Worm (Caenorhabditis elegans) whole organism, young adult: Measurements from ENCODE around the gene C03E10.3.

Source experiments
- D2030.7 ChIP-seq: fragments of 200-800 bp; sonication (Bioruptor generic); IDR thresholded peaks from 2 replicates; pipeline ENCODE4 v1.3.6; 2022; ENCODE audit warnings: missing genetic modification reagents, missing genetic modification characterization, missing compliant biosample characterization
- F10E7.11 ChIP-seq: sonication (generic microtip); optimal IDR thresholded peaks from 2 replicates; lab custom pipeline; 2017; ENCODE audit warnings: mild to moderate bottlenecking, missing genetic modification characterization, moderate library complexity, missing compliant biosample characterization
- F57C9.4 ChIP-seq: sonication (generic microtip); optimal IDR thresholded peaks from 2 replicates; lab custom pipeline; 2017; ENCODE audit warnings: mild to moderate bottlenecking, missing genetic modification characterization, missing compliant biosample characterization
- Y56A3A.18 ChIP-seq: fragments of 200-800 bp; sonication (Bioruptor generic); IDR thresholded peaks from 2 replicates; pipeline ENCODE4 v1.3.6; 2022; ENCODE audit warnings: missing genetic modification reagents, missing genetic modification characterization, missing compliant biosample characterization
- ceh-27 ChIP-seq: fragments of 200-800 bp; sonication (Bioruptor generic); optimal IDR thresholded peaks from 2 replicates; lab custom pipeline; 2018; ENCODE audit warnings: mild to moderate bottlenecking, missing genetic modification characterization, moderate library complexity, missing compliant biosample characterization
- egl-44 ChIP-seq: fragments of 200-800 bp; sonication (Bioruptor generic); IDR thresholded peaks from 2 replicates; pipeline ENCODE4 v1.3.6; 2022; ENCODE audit warnings: missing genetic modification reagents, missing genetic modification characterization, missing compliant biosample characterization
- hsf-1 ChIP-seq: fragments of 200-800 bp; sonication (Bioruptor generic); IDR thresholded peaks from 2 replicates; pipeline ENCODE4 v1.3.6; 2022; ENCODE audit warnings: missing genetic modification reagents, missing genetic modification characterization, missing compliant biosample characterization
- lir-1 ChIP-seq: fragments of 200-800 bp; sonication (Bioruptor generic); conservative IDR thresholded peaks from 2 replicates; pipeline ENCODE4 v1.3.6; 2022; ENCODE audit warnings: missing genetic modification reagents, missing genetic modification characterization, missing compliant biosample characterization
- madf-10 ChIP-seq: sonication (generic microtip); optimal IDR thresholded peaks from 2 replicates; lab custom pipeline; 2016; ENCODE audit warnings: mild to moderate bottlenecking, missing genetic modification characterization, missing compliant biosample characterization
- nhr-90 ChIP-seq: sonication (generic microtip); optimal IDR thresholded peaks from 2 replicates; lab custom pipeline; 2016; ENCODE audit warnings: missing genotype, mild to moderate bottlenecking, missing genetic modification characterization, missing compliant biosample characterization
- rpc-1 ChIP-seq, 2 experiments: fragments of 150-350 bp in 1 of 2; sonication (generic microtip) in 1 of 2; optimal IDR thresholded peaks; 2 replicates each; lab custom pipeline; 2014 to 2018; ENCODE audit warnings: missing biosample characterization in 1 of 2, missing genetic modification characterization in 1 of 2, missing genetic modification reagents in 1 of 2, missing genotype in 1 of 2
- snpc-1.1 ChIP-seq: sonication (generic microtip); optimal IDR thresholded peaks from 2 replicates; lab custom pipeline; 2017; ENCODE audit warnings: missing genetic modification characterization, mild to moderate bottlenecking, missing compliant biosample characterization, antibody characterized with exemption, moderate library complexity, missing genotype, missing genetic modification reagents; ENCODE audit not compliant: insufficient read depth
- tbx-9 ChIP-seq: sonication (generic microtip); optimal IDR thresholded peaks from 2 replicates; lab custom pipeline; 2016; ENCODE audit warnings: borderline replicate concordance, missing genetic modification characterization, inconsistent platforms, missing compliant biosample characterization
- unc-62 ChIP-seq: fragments of 150-350 bp; optimal IDR thresholded peaks from 2 replicates; lab custom pipeline; 2014; ENCODE audit warnings: missing biosample characterization, missing genetic modification reagents, missing genetic modification characterization
- xnd-1 ChIP-seq: sonication (generic microtip); optimal IDR thresholded peaks from 2 replicates; lab custom pipeline; 2016; ENCODE audit warnings: missing genotype, missing genetic modification reagents, missing genetic modification characterization, missing compliant biosample characterization
- ztf-26 ChIP-seq: sonication (generic microtip); optimal IDR thresholded peaks from 2 replicates; lab custom pipeline; 2017; ENCODE audit warnings: missing genetic modification characterization, missing compliant biosample characterization
- ztf-28 ChIP-seq: fragments of 200-800 bp; sonication (Bioruptor generic); IDR thresholded peaks from 2 replicates; pipeline ENCODE4 v1.3.6; 2022; ENCODE audit warnings: missing genetic modification reagents, missing genetic modification characterization, missing compliant biosample characterization
- ztf-6 ChIP-seq: fragments of 200-800 bp; sonication (Bioruptor generic); IDR thresholded peaks from 2 replicates; pipeline ENCODE4 v1.3.6; 2022; ENCODE audit warnings: missing genetic modification reagents, missing genetic modification characterization, missing compliant biosample characterization

Gene C03E10.3

DNA sequence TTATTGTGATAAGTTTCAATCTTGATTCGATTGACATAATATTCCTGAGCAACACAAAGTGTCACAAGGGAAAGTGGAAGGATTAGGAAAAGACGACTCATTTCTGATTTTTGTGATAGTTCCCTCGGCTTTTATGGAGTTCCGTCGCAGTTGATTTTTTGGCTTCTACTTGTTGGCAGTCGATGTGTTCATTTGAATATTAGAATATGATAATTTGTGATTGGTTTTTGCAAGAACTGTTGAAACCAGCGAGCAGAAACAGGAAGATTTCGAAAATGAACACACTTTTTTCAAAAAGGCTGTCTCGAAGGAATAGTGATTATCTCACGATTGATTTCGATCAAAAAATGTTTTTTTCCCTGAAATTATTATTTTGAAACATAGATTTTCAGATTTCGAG is 48.0 kb downstream of the C03E10.3 start, which contains the start of gene T02E9.6 (continued):
- TF ChIP-seq xnd-1 (tag; lab: Kevin White, UChicago), result no peak
- no peak for TF ChIP-seq F57C9.4
- TF ChIP-seq, all 124 proteins: peak for 0

DNA sequence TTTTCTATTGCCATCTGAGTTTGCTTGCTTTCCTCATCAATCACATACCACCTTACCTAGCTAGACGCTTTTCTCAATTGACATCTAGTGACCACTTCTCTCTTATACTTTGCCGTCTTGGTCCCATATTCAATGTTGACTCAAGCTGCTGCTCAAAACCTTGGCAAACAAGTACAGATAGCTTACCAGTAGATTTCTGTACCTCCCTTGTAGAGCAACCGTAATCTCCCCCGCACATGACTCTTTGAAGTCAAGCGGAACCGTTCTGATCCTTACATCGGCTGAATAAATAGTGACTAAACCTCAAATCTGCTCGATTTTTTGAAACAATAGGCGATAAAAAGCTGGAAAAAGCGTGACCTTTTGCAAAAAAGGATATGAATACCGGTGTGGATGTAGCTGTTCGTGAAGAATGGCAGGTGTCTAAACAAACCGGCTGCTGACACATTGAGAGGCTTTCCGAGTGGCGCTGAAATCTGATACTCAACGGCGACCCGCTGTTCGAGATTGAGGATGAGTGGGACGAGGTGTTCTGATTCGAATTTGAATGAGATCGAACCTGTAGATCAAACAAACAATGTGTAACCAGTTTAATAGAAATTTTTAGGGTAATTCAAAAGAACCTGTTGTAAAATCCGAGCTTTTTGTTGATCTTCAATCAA is 49.7 kb downstream of the C03E10.3 start:
- no peak for TF ChIP-seq F10E7.11 (tag; lab: Kevin White, UChicago)
- TF ChIP-seq rpc-1 (optimal IDR thresholded peaks at IDR 0.05; lab: Kevin White, UChicago), result no peak
- TF ChIP-seq rpc-1 (tag; optimal IDR thresholded peaks at IDR 0.05; lab: Kevin White, UChicago), result no peak
- no peak for TF ChIP-seq ztf-28
- no peak for TF ChIP-seq ztf-26 (tag; lab: Kevin White, UChicago)
- TF ChIP-seq snpc-1.1 (tag; lab: Kevin White, UChicago), result no peak
- no peak for TF ChIP-seq D2030.7
- no peak for TF ChIP-seq hsf-1 (GFP tag; lab: Robert Waterston, UW)
- TF ChIP-seq ztf-6 (GFP tag; lab: Robert Waterston, UW), result no peak
- no peak for TF ChIP-seq unc-62 (GFP tag; lab: Kevin White, UChicago)
- TF ChIP-seq nhr-90 (tag; lab: Kevin White, UChicago), result no peak
- no peak for TF ChIP-seq lir-1 (GFP tag; lab: Robert Waterston, UW)
- no peak for TF ChIP-seq Y56A3A.18 (GFP tag; lab: Robert Waterston, UW)
- no peak for TF ChIP-seq egl-44 (GFP tag; lab: Robert Waterston, UW)

DNA sequence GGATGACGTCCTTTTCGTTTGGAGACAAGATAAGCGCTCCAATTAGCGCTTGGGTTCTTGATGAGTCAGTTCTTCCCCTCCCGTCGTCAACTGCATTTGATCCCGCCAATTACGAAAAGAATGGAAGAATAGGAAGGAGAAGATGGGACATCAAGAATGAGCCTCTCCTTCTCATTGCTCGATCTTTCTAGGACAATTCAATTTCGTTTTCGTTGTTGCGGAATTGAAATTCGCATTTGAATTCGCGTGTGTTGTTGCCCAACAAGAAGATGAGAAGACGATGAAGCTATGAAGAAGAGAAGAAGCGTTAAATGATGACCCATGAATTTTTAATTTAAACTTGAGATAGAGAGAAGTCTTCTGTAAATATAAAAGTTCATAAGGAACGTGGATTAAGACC is 50.7 kb downstream of the C03E10.3 start:
- TF ChIP-seq madf-10 (tag; lab: Kevin White, UChicago) (no peak), ceh-27 (GFP tag; lab: Kevin White, UChicago) (no peak), tbx-9 (tag; lab: Kevin White, UChicago) (no peak)
- TF ChIP-seq, all 124 proteins: peak for 0
